Fruit fly (Drosophila melanogaster) whole organism, embryonic: Measurements from ENCODE around the gene CG43675.

Experiments
- Aef1 ChIP-seq: fragments of 200-800 bp; sonication (Bioruptor generic); IDR thresholded peaks from 3 replicates; pipeline ENCODE4 v1.3.6; 2022; ENCODE audit warnings: missing biosample characterization, missing genetic modification characterization
- Atf-2 ChIP-seq: fragments of 200-800 bp; sonication (Bioruptor generic); optimal IDR thresholded peaks from 2 replicates; lab custom pipeline; 2016; ENCODE audit warnings: missing biosample characterization, missing genetic modification characterization
- Atf6 ChIP-seq: fragments of 200-800 bp; sonication (Bioruptor generic); IDR thresholded peaks from 2 replicates; pipeline ENCODE4 v1.3.6; 2022; ENCODE audit warnings: missing biosample characterization, missing genetic modification characterization
- Awh ChIP-seq: fragments of 200-800 bp; sonication (Bioruptor generic); IDR thresholded peaks from 2 replicates; pipeline ENCODE4, ENCODE4 v1.3.6; 2022; ENCODE audit warnings: missing biosample characterization, missing genetic modification characterization
- CG10543 ChIP-seq: fragments of 200-800 bp; sonication (Bioruptor generic); optimal IDR thresholded peaks from 3 replicates; lab custom pipeline; 2017; ENCODE audit warnings: missing biosample characterization, mild to moderate bottlenecking, missing genetic modification characterization, moderate library complexity
- CG11504 ChIP-seq: fragments of 200-800 bp; sonication (Bioruptor generic); optimal IDR thresholded peaks from 3 replicates; lab custom pipeline; 2019; ENCODE audit warnings: missing biosample characterization, mild to moderate bottlenecking, missing genetic modification characterization, moderate library complexity
- CG12071 ChIP-seq: fragments of 200-800 bp; sonication (Bioruptor generic); optimal IDR thresholded peaks from 3 replicates; lab custom pipeline; 2018; ENCODE audit warnings: missing biosample characterization, mild to moderate bottlenecking, missing genetic modification characterization
- CG12391 ChIP-seq: fragments of 200-800 bp; sonication (Bioruptor generic); optimal IDR thresholded peaks from 3 replicates; lab custom pipeline; 2018; ENCODE audit warnings: missing biosample characterization, mild to moderate bottlenecking, missing genetic modification characterization, moderate library complexity
- CG12744 ChIP-seq: fragments of 200-800 bp; sonication (Bioruptor generic); optimal IDR thresholded peaks from 2 replicates; lab custom pipeline; 2016; ENCODE audit warnings: missing biosample characterization, missing genetic modification characterization
- CG13775 ChIP-seq: fragments of 200-800 bp; sonication (Bioruptor generic); optimal IDR thresholded peaks from 3 replicates; lab custom pipeline; 2017; ENCODE audit warnings: missing biosample characterization, mild to moderate bottlenecking, missing genetic modification characterization
- CG14050 ChIP-seq: fragments of 200-800 bp; sonication (Bioruptor generic); IDR thresholded peaks from 3 replicates; pipeline ENCODE4 v1.3.6; 2022; ENCODE audit warnings: missing biosample characterization, missing genetic modification characterization
- CG14667 ChIP-seq: fragments of 200-800 bp; sonication (Bioruptor generic); IDR thresholded peaks from 2 replicates; pipeline ENCODE4 v1.3.6; 2022; ENCODE audit warnings: missing biosample characterization, missing genetic modification characterization
- CG17359 ChIP-seq: fragments of 200-800 bp; sonication (Bioruptor generic); optimal IDR thresholded peaks from 3 replicates; lab custom pipeline; 2018; ENCODE audit warnings: missing biosample characterization, mild to moderate bottlenecking, missing genetic modification characterization, moderate library complexity
- CG18619 ChIP-seq: fragments of 200-800 bp; sonication (Bioruptor generic); optimal IDR thresholded peaks from 3 replicates; lab custom pipeline; 2017; ENCODE audit warnings: missing biosample characterization, mild to moderate bottlenecking, missing genetic modification characterization
- CG2889 ChIP-seq: fragments of 200-800 bp; sonication (Bioruptor generic); IDR thresholded peaks from 3 replicates; pipeline ENCODE4 v1.3.6; 2022; ENCODE audit warnings: missing biosample characterization, missing genetic modification characterization
- CG4707 ChIP-seq: fragments of 200-800 bp; sonication (Bioruptor generic); optimal IDR thresholded peaks from 2 replicates; lab custom pipeline; 2018; ENCODE audit warnings: missing biosample characterization, mild to moderate bottlenecking, missing genetic modification characterization, moderate library complexity
- CG6791 ChIP-seq: fragments of 200-800 bp; sonication (Bioruptor generic); IDR thresholded peaks from 3 replicates; pipeline ENCODE4 v1.3.6; 2022; ENCODE audit warnings: missing biosample characterization, missing genetic modification characterization; ENCODE audit not compliant: partially characterized antibody
- CG7963 ChIP-seq: fragments of 200-800 bp; sonication (Bioruptor generic); IDR thresholded peaks from 3 replicates; pipeline ENCODE4 v1.3.6; 2022; ENCODE audit warnings: missing biosample characterization, missing genetic modification characterization; ENCODE audit not compliant: partially characterized antibody
- Dbx ChIP-seq: fragments of 200-800 bp; sonication (Bioruptor generic); IDR thresholded peaks from 3 replicates; pipeline ENCODE4 v1.3.6; 2022; ENCODE audit warnings: missing biosample characterization, missing genetic modification characterization
- Dp ChIP-seq: fragments of 200-800 bp; sonication (Bioruptor generic); optimal IDR thresholded peaks from 2 replicates; lab custom pipeline; 2018; ENCODE audit warnings: missing biosample characterization, mild to moderate bottlenecking, missing genetic modification characterization, moderate library complexity
- Fer1 ChIP-seq: fragments of 200-800 bp; sonication (Bioruptor generic); optimal IDR thresholded peaks from 2 replicates; lab custom pipeline; 2017; ENCODE audit warnings: missing biosample characterization, mild to moderate bottlenecking, missing genetic modification characterization
- Fer3 ChIP-seq: fragments of 200-800 bp; sonication (Bioruptor generic); optimal IDR thresholded peaks from 2 replicates; lab custom pipeline; 2018; ENCODE audit warnings: missing biosample characterization, mild to moderate bottlenecking, missing genetic modification characterization, moderate library complexity
- GATAe ChIP-seq: fragments of 200-800 bp; sonication (Bioruptor generic); conservative IDR thresholded peaks from 2 replicates; pipeline ENCODE4 v1.3.6; 2022; ENCODE audit warnings: missing biosample characterization, missing genetic modification characterization
- Hand ChIP-seq: fragments of 200-800 bp; sonication (Bioruptor generic); optimal IDR thresholded peaks from 2 replicates; lab custom pipeline; 2017; ENCODE audit warnings: mild to moderate bottlenecking, missing biosample characterization, missing genetic modification reagents, missing genetic modification characterization
- Hey ChIP-seq: fragments of 200-800 bp; sonication (Bioruptor generic); optimal IDR thresholded peaks from 3 replicates; lab custom pipeline; 2018; ENCODE audit warnings: missing biosample characterization, mild to moderate bottlenecking, missing genetic modification characterization
- Hmr ChIP-seq: fragments of 200-800 bp; sonication (Bioruptor generic); optimal IDR thresholded peaks from 3 replicates; lab custom pipeline; 2017; ENCODE audit warnings: mild to moderate bottlenecking, missing biosample characterization, missing genetic modification reagents, missing genetic modification characterization
- Mad ChIP-seq: fragments of 200-800 bp; sonication (Bioruptor generic); optimal IDR thresholded peaks from 2 replicates; lab custom pipeline; 2016; ENCODE audit warnings: missing biosample characterization, missing genetic modification characterization
- Med ChIP-seq: fragments of 200-800 bp; sonication (Bioruptor generic); peaks from one replicate; lab custom pipeline; 2016; ENCODE audit warnings: missing biosample characterization, missing genetic modification characterization, mild to moderate bottlenecking, inconsistent platforms, moderate library complexity
- Spps ChIP-seq: fragments of 200-800 bp; sonication (Bioruptor generic); optimal IDR thresholded peaks from 2 replicates; lab custom pipeline; 2018; ENCODE audit warnings: missing biosample characterization, mild to moderate bottlenecking, missing genetic modification characterization
- da ChIP-seq: fragments of 200-800 bp; sonication (Bioruptor generic); optimal IDR thresholded peaks from 2 replicates; lab custom pipeline; 2016; ENCODE audit warnings: missing biosample characterization, missing genetic modification characterization
- gsb ChIP-seq: fragments of 200-800 bp; sonication (Bioruptor generic); IDR thresholded peaks from 2 replicates; pipeline ENCODE4 v1.3.6; 2022; ENCODE audit warnings: missing biosample characterization, missing genetic modification characterization
- hth ChIP-seq: fragments of >200 bp; optimal IDR thresholded peaks from 2 replicates; lab custom pipeline; 2017; ENCODE audit warnings: inconsistent platforms
- kni ChIP-seq: fragments of 200-800 bp; sonication (Bioruptor generic); optimal IDR thresholded peaks from 3 replicates; lab custom pipeline; 2017; ENCODE audit warnings: mild to moderate bottlenecking, missing biosample characterization, missing genetic modification reagents, missing genetic modification characterization
- lola ChIP-seq, 3 experiments: fragments of >200 bp in 2 of 3; fragments of 200-800 bp in 1 of 3; sonication (Bioruptor generic) in 1 of 3; optimal IDR thresholded peaks; 2 replicates each; lab custom pipeline; 2017 to 2019; ENCODE audit warnings: missing biosample characterization in 3 of 3, missing genetic modification characterization in 3 of 3, mild to moderate bottlenecking in 1 of 3, moderate library complexity in 1 of 3
- lov ChIP-seq, 2 experiments: fragments of 200-800 bp in 1 of 2; fragments of >200 bp in 1 of 2; sonication (Bioruptor generic) in 1 of 2; IDR thresholded peaks in 1 of 2; optimal IDR thresholded peaks in 1 of 2; 2 replicates in 1 of 2; 3 replicates in 1 of 2; pipeline versions ENCODE4 v1.3.6 to Lab custom; 2017 to 2022; ENCODE audit warnings: missing biosample characterization in 1 of 2, missing genetic modification characterization in 1 of 2
- maf-S ChIP-seq: fragments of 200-800 bp; sonication (Bioruptor generic); optimal IDR thresholded peaks from 2 replicates; lab custom pipeline; 2016; ENCODE audit warnings: missing biosample characterization, missing genetic modification characterization
- org-1 ChIP-seq: fragments of 200-800 bp; sonication (Bioruptor generic); optimal IDR thresholded peaks from 2 replicates; lab custom pipeline; 2017; ENCODE audit warnings: missing biosample characterization, missing genetic modification characterization
- peb ChIP-seq: fragments of 200-800 bp; sonication (Bioruptor generic); IDR thresholded peaks from 2 replicates; pipeline ENCODE4 v1.3.6; 2022; ENCODE audit warnings: missing biosample characterization, missing genetic modification characterization
- run ChIP-seq: fragments of 200-800 bp; sonication (Bioruptor generic); optimal IDR thresholded peaks from 3 replicates; lab custom pipeline; 2018; ENCODE audit warnings: missing biosample characterization, mild to moderate bottlenecking, missing genetic modification characterization
- shn ChIP-seq: fragments of 200-800 bp; sonication (Bioruptor generic); optimal IDR thresholded peaks from 3 replicates; lab custom pipeline; 2016; ENCODE audit warnings: missing biosample characterization, missing genetic modification characterization
- so ChIP-seq: fragments of 200-800 bp; sonication (Bioruptor generic); IDR thresholded peaks from 3 replicates; pipeline ENCODE4 v1.3.6; 2022; ENCODE audit warnings: missing biosample characterization, missing genetic modification characterization
- sob ChIP-seq: fragments of 200-800 bp; sonication (Bioruptor generic); IDR thresholded peaks from 2 replicates; pipeline ENCODE4 v1.3.6; 2022; ENCODE audit warnings: missing biosample characterization, missing genetic modification characterization
- sr ChIP-seq: fragments of 200-800 bp; sonication (Bioruptor generic); IDR thresholded peaks from 3 replicates; pipeline ENCODE4 v1.3.6; 2022; ENCODE audit warnings: missing biosample characterization, missing genetic modification characterization
- tin ChIP-seq: fragments of 200-800 bp; sonication (Bioruptor generic); optimal IDR thresholded peaks from 3 replicates; lab custom pipeline; 2016; ENCODE audit warnings: missing biosample characterization, missing genetic modification characterization
- toy ChIP-seq: fragments of 200-800 bp; sonication (Bioruptor generic); IDR thresholded peaks from 2 replicates; pipeline ENCODE4 v1.3.6; 2022; ENCODE audit warnings: missing biosample characterization, missing genetic modification characterization
- tup ChIP-seq: fragments of 200-800 bp; sonication (Bioruptor generic); optimal IDR thresholded peaks from 2 replicates; lab custom pipeline; 2016; ENCODE audit warnings: missing biosample characterization, mild to moderate bottlenecking, missing genetic modification characterization, moderate library complexity
- twi ChIP-seq: fragments of 200-800 bp; optimal IDR thresholded peaks from 2 replicates; lab custom pipeline; 2019; ENCODE audit warnings: missing biosample characterization, mild to moderate bottlenecking, missing genetic modification characterization, moderate library complexity
- yki ChIP-seq: fragments of >200 bp; optimal IDR thresholded peaks from 3 replicates; lab custom pipeline; 2018

The CG43675 gene

DNA sequence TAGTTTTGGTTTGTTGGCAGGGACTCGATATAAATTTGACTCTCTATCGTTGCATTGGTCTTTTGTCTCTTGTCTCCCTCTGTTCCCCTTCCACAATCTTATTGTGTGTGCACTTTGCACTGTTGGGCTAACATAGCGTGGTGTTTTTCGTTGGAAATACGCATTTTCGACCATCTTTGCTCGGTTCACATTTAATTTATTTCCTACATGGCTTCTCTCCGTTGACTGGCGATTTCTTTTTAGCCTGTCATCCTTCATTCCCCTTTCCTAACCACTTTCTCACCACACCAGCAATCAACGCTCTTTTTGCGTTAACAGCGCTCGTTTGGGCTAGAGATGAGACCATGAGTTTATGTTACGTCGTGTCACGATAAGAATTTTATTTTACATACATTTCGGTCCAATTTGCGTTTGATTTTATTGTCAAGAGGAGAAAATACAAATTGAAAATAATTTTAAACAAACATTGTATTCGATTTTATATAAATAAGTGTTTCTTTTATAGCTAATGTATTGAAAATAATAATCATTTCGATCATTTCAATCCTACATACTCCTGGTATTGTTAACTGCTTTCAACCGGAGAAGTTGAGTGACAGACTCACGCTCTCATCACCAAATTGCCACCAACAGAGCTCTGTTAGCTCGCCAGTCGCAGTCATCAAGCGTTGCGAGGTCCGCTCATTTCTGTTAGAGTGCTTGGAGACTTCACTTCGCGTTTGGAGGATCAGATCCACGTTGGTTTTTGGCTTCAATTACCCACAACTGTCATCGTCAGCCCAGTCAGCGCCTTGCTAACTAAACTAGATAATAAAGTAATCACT lies 13.9 kb upstream of the CG43675 start (continued):
- TF ChIP-seq CG2889 (GFP tag; lab: Robert Waterston, UW): no peak
- peak in 1 of 3 experiments; percentile 74 for TF ChIP-seq lola (GFP tag; optimal IDR thresholded peaks at IDR 0.05; lab: Kevin White, UChicago)
- TF ChIP-seq CG14667 (GFP tag; lab: Robert Waterston, UW): no peak; the same call in 1 of the 2 replicates
- TF ChIP-seq hth (lab: Kevin White, UChicago): no peak
- TF ChIP-seq CG14050 (GFP tag; lab: Robert Waterston, UW): peak; percentile 70
- peak; percentile 78 for TF ChIP-seq sob (GFP tag; lab: Robert Waterston, UW)
- TF ChIP-seq Hand (GFP tag; lab: Kevin White, UChicago): peak; percentile 68
- peak; percentile 48; the same call in 1 of the 3 replicates for TF ChIP-seq so (GFP tag; lab: Robert Waterston, UW)
- TF ChIP-seq Atf6 (GFP tag; lab: Robert Waterston, UW): peak; percentile 86
- peak; percentile 56 for TF ChIP-seq Atf-2
- no peak for TF ChIP-seq Awh (GFP tag; lab: Robert Waterston, UW)
- peak; percentile 65 for TF ChIP-seq twi (tag; lab: Kevin White, UChicago)
- peak; percentile 84 for TF ChIP-seq CG11504 (tag; lab: Kevin White, UChicago)
- TF ChIP-seq lov (optimal IDR thresholded peaks at IDR 0.05; lab: Kevin White, UChicago): no peak
- peak; percentile 61; the same call in 1 of the 3 replicates for TF ChIP-seq lov (GFP tag; IDR thresholded peaks at IDR 0.05; lab: Robert Waterston, UW)
- peak; percentile 1 for TF ChIP-seq da (GFP tag; lab: Kevin White, UChicago)
- peak; percentile 58 for TF ChIP-seq Mad (GFP tag; lab: Kevin White, UChicago)
- peak; percentile 54 for TF ChIP-seq Spps (tag; lab: Kevin White, UChicago)
- TF ChIP-seq yki (lab: Kevin White, UChicago): no peak
- TF ChIP-seq CG13775 (GFP tag; lab: Kevin White, UChicago): peak; percentile 63
- TF ChIP-seq CG12744 (GFP tag; lab: Kevin White, UChicago): peak; percentile 66
- TF ChIP-seq Dbx (GFP tag; lab: Robert Waterston, UW): peak; percentile 71
- peak; percentile 25 for TF ChIP-seq tup (GFP tag; lab: Kevin White, UChicago)
- peak; percentile 80 for TF ChIP-seq Fer3 (tag; lab: Kevin White, UChicago)
- peak; percentile 76 for TF ChIP-seq CG18619
- no peak for TF ChIP-seq CG4707 (GFP tag; lab: Kevin White, UChicago)
- peak; percentile 72 for TF ChIP-seq CG17359 (tag; lab: Kevin White, UChicago)
- TF ChIP-seq toy (GFP tag; lab: Robert Waterston, UW): no peak
- TF ChIP-seq shn (GFP tag; lab: Kevin White, UChicago): no peak
- no peak; the same call in 1 of the 2 replicates for TF ChIP-seq gsb (GFP tag; lab: Robert Waterston, UW)
- TF ChIP-seq CG6791 (GFP tag; lab: Robert Waterston, UW): 0 out of 3 replicates have a peak, but pooled peaks have one; percentile 58
- TF ChIP-seq org-1 (GFP tag; lab: Kevin White, UChicago): peak; percentile 75
- no peak for TF ChIP-seq maf-S (GFP tag; lab: Kevin White, UChicago)
- TF ChIP-seq Fer1 (GFP tag; lab: Kevin White, UChicago): peak; percentile 91
- peak; percentile 37 for TF ChIP-seq Hey (tag; lab: Kevin White, UChicago)
- peak; percentile 56 for TF ChIP-seq kni (GFP tag; lab: Kevin White, UChicago)
- no peak for TF ChIP-seq peb
- TF ChIP-seq CG12071 (GFP tag; lab: Kevin White, UChicago): peak; percentile 49
- peak; percentile 86 for TF ChIP-seq Hmr (GFP tag; lab: Kevin White, UChicago)
- TF ChIP-seq GATAe: no peak
- TF ChIP-seq tin (GFP tag; lab: Kevin White, UChicago): peak; percentile 71
- peak; percentile 58; the same call in 2 of the 3 replicates for TF ChIP-seq Aef1 (GFP tag; lab: Robert Waterston, UW)
- TF ChIP-seq Med (GFP tag; lab: Kevin White, UChicago): peak; percentile 93
- TF ChIP-seq sr (GFP tag; lab: Robert Waterston, UW): no peak
- TF ChIP-seq Dp (GFP tag; lab: Kevin White, UChicago): no peak
- peak; percentile 43 for TF ChIP-seq run (tag; lab: Kevin White, UChicago)
- peak; percentile 64; the same call in 2 of the 3 replicates for TF ChIP-seq CG7963 (GFP tag; lab: Robert Waterston, UW)
- peak; percentile 97 for TF ChIP-seq CG10543
- TF ChIP-seq CG12391 (tag; lab: Kevin White, UChicago): peak; percentile 84
